Worm (Caenorhabditis elegans) whole organism, early embryonic: Measurements from ENCODE around the gene irld-14.

ENCODE experiments used
- B0310.2 ChIP-seq: sonication (generic microtip); optimal IDR thresholded peaks from 2 replicates; lab custom pipeline; 2016; ENCODE audit warnings: mild to moderate bottlenecking, missing genetic modification characterization, missing compliant biosample characterization
- aly-1 ChIP-seq: sonication (generic microtip); optimal IDR thresholded peaks from 2 replicates; lab custom pipeline; 2016; ENCODE audit warnings: missing genetic modification characterization, missing compliant biosample characterization
- ama-1 ChIP-seq: fragments of 150-350 bp; optimal IDR thresholded peaks from 2 replicates; lab custom pipeline; 2014
- ceh-13 ChIP-seq: fragments of 200-800 bp; sonication (Bioruptor generic); optimal IDR thresholded peaks from 2 replicates; lab custom pipeline; 2018; ENCODE audit warnings: mild to moderate bottlenecking, missing genetic modification characterization, missing compliant biosample characterization
- ceh-36 ChIP-seq: sonication (generic microtip); optimal IDR thresholded peaks from 2 replicates; lab custom pipeline; 2016; ENCODE audit warnings: missing genetic modification characterization, inconsistent platforms, missing compliant biosample characterization
- ets-7 ChIP-seq: sonication (generic microtip); optimal IDR thresholded peaks from 2 replicates; lab custom pipeline; 2016; ENCODE audit warnings: missing genotype, missing genetic modification characterization, missing compliant biosample characterization
- flt-1 ChIP-seq: fragments of 200-800 bp; sonication (Bioruptor generic); IDR thresholded peaks from 2 replicates; pipeline ENCODE4 v1.3.6; 2022; ENCODE audit warnings: missing genetic modification characterization, missing compliant biosample characterization
- hmbx-1 ChIP-seq: sonication (generic microtip); optimal IDR thresholded peaks from 2 replicates; lab custom pipeline; 2016; ENCODE audit warnings: mild to moderate bottlenecking, missing genetic modification characterization, missing compliant biosample characterization
- hmg-4 ChIP-seq: fragments of 200-800 bp; sonication (Bioruptor generic); optimal IDR thresholded peaks from 2 replicates; lab custom pipeline; 2018; ENCODE audit warnings: mild to moderate bottlenecking, missing genetic modification characterization, missing compliant biosample characterization
- hnd-1 ChIP-seq: sonication (generic microtip); optimal IDR thresholded peaks from 2 replicates; lab custom pipeline; 2016; ENCODE audit warnings: missing genetic modification characterization, missing compliant biosample characterization
- scrt-1 ChIP-seq: fragments of 200-800 bp; sonication (Bioruptor generic); IDR thresholded peaks from 2 replicates; pipeline ENCODE4 v1.3.6; 2022; ENCODE audit warnings: missing genetic modification characterization, missing compliant biosample characterization
- sea-1 ChIP-seq: fragments of 200-800 bp; sonication (Bioruptor generic); conservative IDR thresholded peaks from 2 replicates; pipeline ENCODE4 v1.3.6; 2022; ENCODE audit warnings: missing genetic modification characterization, missing compliant biosample characterization
- tbx-37 ChIP-seq: fragments of 200-800 bp; sonication (Bioruptor generic); conservative IDR thresholded peaks from 2 replicates; pipeline ENCODE4 v1.3.6; 2022; ENCODE audit warnings: missing genetic modification reagents, missing genetic modification characterization, missing compliant biosample characterization
- tra-4 ChIP-seq: sonication (generic microtip); optimal IDR thresholded peaks from 2 replicates; lab custom pipeline; 2017; ENCODE audit warnings: missing genetic modification characterization, missing compliant biosample characterization

- TF ChIP-seq ceh-13 (no peak), ets-7 (tag; lab: Kevin White, UChicago) (no peak), tra-4 (tag; lab: Kevin White, UChicago) (no peak), ama-1 (lab: Kevin White, UChicago) (no peak), flt-1 (GFP tag; lab: Robert Waterston, UW) (no peak), scrt-1 (GFP tag; lab: Robert Waterston, UW) (no peak), hmbx-1 (tag; lab: Kevin White, UChicago) (no peak), aly-1 (tag; lab: Kevin White, UChicago) (no peak), hnd-1 (tag; lab: Kevin White, UChicago) (no peak), tbx-37 (GFP tag; lab: Robert Waterston, UW) (no peak), hmg-4 (GFP tag; lab: Kevin White, UChicago) (no peak), B0310.2 (no peak), sea-1 (GFP tag; lab: Robert Waterston, UW) (no peak), ceh-36 (tag; lab: Kevin White, UChicago) (no peak)
Measured at ce11 chrV:14999485-15000023, 3.2 kb downstream of the irld-14 start, which contains the start of gene T01C3.11.
